Worm (Caenorhabditis elegans) whole organism, L2 larva: ENCODE measurements around the gene F07E5.13.
A peak's percentile ranks its signal among the peaks of the same experiment; 100 is the strongest.

Experiments
- Y55F3AM.14 ChIP-seq: fragments of 200-800 bp; sonication (Bioruptor generic); optimal IDR thresholded peaks from 2 replicates; lab custom pipeline; 2018; ENCODE audit warnings: mild to moderate bottlenecking, missing genetic modification characterization, missing compliant biosample characterization
- ZK546.5 ChIP-seq: sonication (generic microtip); optimal IDR thresholded peaks from 2 replicates; lab custom pipeline; 2017; ENCODE audit warnings: missing biosample characterization, missing genetic modification characterization
- alr-1 ChIP-seq: fragments of 150-350 bp; optimal IDR thresholded peaks from 2 replicates; lab custom pipeline; 2014; ENCODE audit warnings: missing biosample characterization, missing genetic modification characterization
- aly-2 ChIP-seq: fragments of 150-350 bp; optimal IDR thresholded peaks from 2 replicates; lab custom pipeline; 2014; ENCODE audit warnings: missing biosample characterization, missing genetic modification characterization
- blmp-1 ChIP-seq: sonication (generic microtip); optimal IDR thresholded peaks from 2 replicates; lab custom pipeline; 2017; ENCODE audit warnings: missing genetic modification characterization, mild to moderate bottlenecking, missing compliant biosample characterization, antibody characterized with exemption, moderate library complexity; ENCODE audit not compliant: insufficient read depth
- ceh-16 ChIP-seq: fragments of 150-350 bp; optimal IDR thresholded peaks from 2 replicates; lab custom pipeline; 2014; ENCODE audit warnings: missing biosample characterization, missing genetic modification characterization
- ceh-82 ChIP-seq: fragments of 150-350 bp; optimal IDR thresholded peaks from 2 replicates; lab custom pipeline; 2014; ENCODE audit warnings: missing biosample characterization, missing genetic modification characterization
- dmd-4 ChIP-seq: sonication (generic microtip); optimal IDR thresholded peaks from 2 replicates; lab custom pipeline; 2017; ENCODE audit warnings: missing biosample characterization, missing genetic modification characterization
- egl-27 ChIP-seq: sonication (generic microtip); optimal IDR thresholded peaks from 3 replicates; lab custom pipeline; 2017; ENCODE audit warnings: missing biosample characterization, missing genetic modification reagents, missing genetic modification characterization
- elt-1 ChIP-seq: fragments of 150-350 bp; optimal IDR thresholded peaks from 2 replicates; lab custom pipeline; 2014; ENCODE audit warnings: missing biosample characterization, missing genetic modification characterization
- fos-1 ChIP-seq: fragments of 150-350 bp; optimal IDR thresholded peaks from 2 replicates; lab custom pipeline; 2014; ENCODE audit warnings: missing biosample characterization, missing genetic modification characterization
- gmeb-1 ChIP-seq: fragments of 150-350 bp; optimal IDR thresholded peaks from 2 replicates; lab custom pipeline; 2014; ENCODE audit warnings: missing biosample characterization, missing genetic modification characterization
- lin-11 ChIP-seq: fragments of 150-350 bp; sonication (generic microtip); optimal IDR thresholded peaks from 2 replicates; lab custom pipeline; 2014; ENCODE audit warnings: missing biosample characterization, missing genetic modification characterization, inconsistent platforms, mixed read lengths
- lin-39 ChIP-seq: fragments of 150-350 bp; optimal IDR thresholded peaks from 2 replicates; lab custom pipeline; 2014; ENCODE audit warnings: missing biosample characterization, missing genetic modification reagents, missing genetic modification characterization
- lsy-2 ChIP-seq, 2 experiments: fragments of 150-350 bp in 1 of 2; sonication (generic microtip) in 1 of 2; optimal IDR thresholded peaks; 2 replicates each; lab custom pipeline; 2014 to 2017; ENCODE audit warnings: missing biosample characterization in 2 of 2, missing genetic modification characterization in 2 of 2
- mab-5 ChIP-seq: fragments of 150-350 bp; optimal IDR thresholded peaks from 2 replicates; lab custom pipeline; 2014; ENCODE audit warnings: missing biosample characterization, missing genetic modification characterization
- mbf-1 ChIP-seq: sonication (generic microtip); optimal IDR thresholded peaks from 2 replicates; lab custom pipeline; 2017; ENCODE audit warnings: missing biosample characterization, missing genetic modification characterization
- nhr-12 ChIP-seq: fragments of 150-350 bp; optimal IDR thresholded peaks from 2 replicates; lab custom pipeline; 2014; ENCODE audit warnings: missing biosample characterization, missing genetic modification characterization
- nhr-129 ChIP-seq: fragments of 150-350 bp; optimal IDR thresholded peaks from 2 replicates; lab custom pipeline; 2014; ENCODE audit warnings: missing biosample characterization, missing genetic modification characterization
- nhr-21 ChIP-seq: fragments of 150-350 bp; optimal IDR thresholded peaks from 2 replicates; lab custom pipeline; 2014; ENCODE audit warnings: missing biosample characterization, missing genetic modification characterization
- nhr-23 ChIP-seq: fragments of 150-350 bp; optimal IDR thresholded peaks from 2 replicates; lab custom pipeline; 2014; ENCODE audit warnings: missing biosample characterization, missing genetic modification reagents, missing genetic modification characterization
- nhr-237 ChIP-seq: fragments of 150-350 bp; optimal IDR thresholded peaks from 2 replicates; lab custom pipeline; 2014; ENCODE audit warnings: missing biosample characterization, missing genetic modification characterization
- nhr-77 ChIP-seq: fragments of 150-350 bp; optimal IDR thresholded peaks from 2 replicates; lab custom pipeline; 2014; ENCODE audit warnings: missing biosample characterization, missing genetic modification characterization
- peb-1 ChIP-seq: fragments of 150-350 bp; optimal IDR thresholded peaks from 2 replicates; lab custom pipeline; 2014; ENCODE audit warnings: missing biosample characterization, missing genetic modification characterization
- sem-4 ChIP-seq: fragments of 150-350 bp; optimal IDR thresholded peaks from 2 replicates; lab custom pipeline; 2014; ENCODE audit warnings: missing biosample characterization, missing genetic modification reagents, missing genetic modification characterization
- skn-1 ChIP-seq: sonication (generic microtip); optimal IDR thresholded peaks from 2 replicates; lab custom pipeline; 2017; ENCODE audit warnings: missing biosample characterization, missing genetic modification characterization
- sma-3 ChIP-seq: sonication (generic microtip); optimal IDR thresholded peaks from 2 replicates; lab custom pipeline; 2016; ENCODE audit warnings: missing genetic modification reagents, missing genetic modification characterization, missing compliant biosample characterization
- snpc-4 ChIP-seq: fragments of 150-350 bp; optimal IDR thresholded peaks from 2 replicates; lab custom pipeline; 2014; ENCODE audit warnings: missing biosample characterization, missing genetic modification characterization
- unc-39 ChIP-seq: fragments of 150-350 bp; optimal IDR thresholded peaks from 2 replicates; lab custom pipeline; 2014; ENCODE audit warnings: missing biosample characterization, missing genetic modification characterization
- unc-55 ChIP-seq: fragments of 150-350 bp; sonication (generic microtip); optimal IDR thresholded peaks from 3 replicates; lab custom pipeline; 2014; ENCODE audit warnings: missing biosample characterization, missing genetic modification reagents, missing genetic modification characterization
- unc-62 ChIP-seq: fragments of 150-350 bp; optimal IDR thresholded peaks from 2 replicates; lab custom pipeline; 2014; ENCODE audit warnings: missing biosample characterization, missing genetic modification reagents, missing genetic modification characterization
- ztf-1 ChIP-seq: fragments of 200-800 bp; sonication (Bioruptor generic); conservative IDR thresholded peaks from 2 replicates; pipeline ENCODE4 v1.3.6; 2022; ENCODE audit warnings: missing genetic modification characterization, missing compliant biosample characterization
- ztf-4 ChIP-seq: fragments of 150-350 bp; optimal IDR thresholded peaks from 2 replicates; lab custom pipeline; 2014; ENCODE audit warnings: missing biosample characterization, missing genetic modification characterization

F07E5.13 gene

DNA sequence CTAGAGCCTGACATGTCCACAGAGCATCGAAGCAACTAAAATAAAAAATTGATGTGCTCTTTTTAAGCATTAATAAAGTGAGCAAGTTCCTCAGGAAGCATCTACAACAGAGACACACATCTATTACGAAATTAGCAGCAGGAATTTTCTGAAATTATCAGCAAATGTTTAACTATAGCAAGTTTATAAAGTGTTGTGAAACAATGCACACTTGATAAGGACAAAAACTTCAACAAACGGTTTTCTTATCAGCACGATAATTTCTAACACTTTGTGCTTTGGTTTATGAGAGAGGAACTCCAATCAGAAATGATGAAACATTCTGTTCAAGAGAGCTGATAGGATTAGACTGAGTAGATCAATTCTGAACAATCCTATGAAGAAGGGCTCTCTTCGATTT, 26.7 kb upstream of the F07E5.13 start, which contains the start of gene trpl-5:
TSS of gene trpl-5 (minus strand) at position 32 of the 400 bp plus-strand sequence.
- no peak for TF ChIP-seq lin-11 (tag; lab: Kevin White, UChicago)
- no peak for TF ChIP-seq aly-2 (tag; lab: Kevin White, UChicago)
- TF ChIP-seq mab-5, result no peak
- no peak for TF ChIP-seq nhr-23 (tag; lab: Kevin White, UChicago)
- TF ChIP-seq fos-1 (tag; lab: Kevin White, UChicago), result peak; percentile 94
- TF ChIP-seq lin-39 (tag; lab: Kevin White, UChicago), result no peak
- TF ChIP-seq nhr-12 (tag; lab: Kevin White, UChicago), result no peak
- no peak for TF ChIP-seq unc-62 (GFP tag; lab: Kevin White, UChicago)
- TF ChIP-seq nhr-77, result no peak
- TF ChIP-seq ztf-4 (tag; lab: Kevin White, UChicago), result no peak
- TF ChIP-seq unc-39 (tag; lab: Kevin White, UChicago), result no peak
- TF ChIP-seq skn-1 (tag; lab: Kevin White, UChicago), result no peak
- TF ChIP-seq gmeb-1, result peak; percentile 22
- TF ChIP-seq ztf-1 (GFP tag; lab: Robert Waterston, UW), result no peak
- TF ChIP-seq, all 48 proteins: peak for 2

DNA sequence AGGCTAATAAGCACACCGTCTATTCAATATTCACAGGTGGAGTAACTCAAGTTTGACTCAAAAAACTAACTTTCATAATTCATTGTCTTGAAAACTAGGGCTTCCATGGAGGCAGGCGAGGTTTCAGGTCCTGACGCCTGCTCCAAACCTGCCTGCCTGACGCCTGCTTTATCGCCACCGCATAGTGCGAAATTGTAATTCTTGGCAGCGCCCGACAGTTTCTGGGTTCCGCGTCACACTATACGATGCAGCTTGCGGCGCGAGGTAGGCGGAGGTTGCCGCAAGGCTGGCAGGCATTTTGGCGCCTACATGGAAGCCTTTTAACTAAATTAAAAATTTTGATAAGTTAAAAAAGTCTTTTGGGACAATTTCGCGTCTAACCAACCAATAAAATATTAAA, 23.3 kb upstream of the F07E5.13 start:
- TF ChIP-seq nhr-23 (tag; lab: Kevin White, UChicago) (no peak), lsy-2 (tag; optimal IDR thresholded peaks at IDR 0.05; lab: Kevin White, UChicago) (no peak), nhr-12 (tag; lab: Kevin White, UChicago) (no peak), ceh-82 (tag; lab: Kevin White, UChicago) (no peak), unc-39 (tag; lab: Kevin White, UChicago) (no peak), peb-1 (tag; lab: Kevin White, UChicago) (no peak), sem-4 (tag; lab: Kevin White, UChicago) (no peak), nhr-77 (no peak), nhr-129 (tag; lab: Kevin White, UChicago) (no peak), skn-1 (tag; lab: Kevin White, UChicago) (no peak), nhr-237 (tag; lab: Kevin White, UChicago) (no peak)

DNA sequence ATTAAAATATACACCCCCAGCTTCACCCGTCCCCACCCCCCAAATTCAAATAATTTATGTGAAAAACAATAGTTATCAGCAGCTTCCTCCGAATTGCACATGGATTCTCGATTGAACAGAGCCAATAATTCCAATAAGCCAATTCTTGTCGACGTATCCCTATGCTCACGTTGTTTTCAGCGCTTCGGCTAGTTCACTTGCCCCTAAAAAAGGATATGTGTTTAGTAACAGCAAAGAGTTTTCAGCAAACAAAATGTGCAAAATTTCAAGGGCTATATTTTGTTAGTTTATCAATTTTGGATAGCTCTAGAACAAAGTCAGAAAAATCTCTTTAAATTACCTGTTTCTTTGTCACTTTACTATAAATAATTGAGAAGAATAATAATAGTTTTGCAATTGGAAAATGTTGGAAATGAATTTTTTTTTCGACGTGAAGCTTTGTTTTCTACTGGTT, 19.9 kb upstream of the F07E5.13 start, which contains the start of the genes T16A1.5 and fbxc-49:
TSS of gene T16A1.5 (minus strand) at position 101 of the 454 bp plus-strand sequence.
TSS of gene fbxc-49 (plus strand) at position 404 of the 454 bp plus-strand sequence.
- no peak for TF ChIP-seq ztf-1 (GFP tag; lab: Robert Waterston, UW)
- no peak for TF ChIP-seq unc-39 (tag; lab: Kevin White, UChicago)

ce11 chrII:2081257-2081656, 17.4 kb upstream of the F07E5.13 start, which contains the start of gene T16A1.4:
TSS of gene T16A1.4 (plus strand) at chrII:2081557.
- TF ChIP-seq blmp-1 (tag; lab: Kevin White, UChicago) (no peak), alr-1 (no peak), ceh-16 (no peak), dmd-4 (tag; lab: Kevin White, UChicago) (no peak), mab-5 (no peak), lin-39 (tag; lab: Kevin White, UChicago) (no peak), unc-55 (GFP tag; lab: Kevin White, UChicago) (no peak), nhr-21 (no peak), lin-11 (tag; lab: Kevin White, UChicago) (no peak), ZK546.5 (tag; lab: Kevin White, UChicago) (no peak), gmeb-1 (no peak), egl-27 (tag; lab: Kevin White, UChicago) (no peak), sma-3 (no peak), snpc-4 (tag; lab: Kevin White, UChicago) (no peak), Y55F3AM.14 (GFP tag; lab: Kevin White, UChicago) (no peak), unc-39 (tag; lab: Kevin White, UChicago) (no peak)

DNA sequence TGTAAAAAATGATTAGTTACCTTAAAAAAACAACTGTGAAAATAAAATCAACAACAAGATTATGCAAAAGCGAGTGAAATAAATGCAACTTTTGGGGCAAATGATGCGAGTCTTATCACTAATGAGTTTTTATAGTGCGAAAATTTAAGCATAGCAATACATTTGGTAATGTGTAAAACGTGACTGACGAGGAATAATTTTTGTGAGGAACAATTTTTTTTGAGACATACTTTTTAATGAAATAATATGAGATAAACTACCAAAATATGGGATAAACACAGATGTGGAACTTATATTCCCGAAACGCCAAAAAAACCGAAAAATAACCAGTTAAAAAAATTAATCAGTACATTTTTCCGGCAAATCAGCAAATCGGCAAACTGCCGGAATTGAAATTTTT, 16.5 kb upstream of the F07E5.13 start, which contains the start of gene F07E5.9:
TSS of gene F07E5.9 (minus strand) at position 101 of the 400 bp plus-strand sequence.
- no peak for TF ChIP-seq elt-1 (tag; lab: Kevin White, UChicago)
- TF ChIP-seq gmeb-1, result no peak
- no peak for TF ChIP-seq ZK546.5 (tag; lab: Kevin White, UChicago)
- TF ChIP-seq sma-3, result no peak
- no peak for TF ChIP-seq mbf-1 (tag; lab: Kevin White, UChicago)
- TF ChIP-seq ceh-16, result no peak
- TF ChIP-seq skn-1 (tag; lab: Kevin White, UChicago), result no peak
- TF ChIP-seq alr-1, result no peak
- no peak for TF ChIP-seq mab-5
- TF ChIP-seq fos-1 (tag; lab: Kevin White, UChicago), result no peak
- no peak for TF ChIP-seq unc-39 (tag; lab: Kevin White, UChicago)
